Fruit fly (Drosophila melanogaster): ENCODE results near the gene CG12985.

dm6 chrX:17836420-17836932, 47.0 kb upstream of the CG12985 start:
- TF ChIP-seq CG8478 (optimal IDR thresholded peaks at IDR 0.05) (no peak), CTCF (optimal IDR thresholded peaks at IDR 0.05) (no peak)

Measured in S2 (cell line).